Fruit fly (Drosophila melanogaster): Measurements from ENCODE around the gene Irk1.

The Irk1 gene

DNA sequence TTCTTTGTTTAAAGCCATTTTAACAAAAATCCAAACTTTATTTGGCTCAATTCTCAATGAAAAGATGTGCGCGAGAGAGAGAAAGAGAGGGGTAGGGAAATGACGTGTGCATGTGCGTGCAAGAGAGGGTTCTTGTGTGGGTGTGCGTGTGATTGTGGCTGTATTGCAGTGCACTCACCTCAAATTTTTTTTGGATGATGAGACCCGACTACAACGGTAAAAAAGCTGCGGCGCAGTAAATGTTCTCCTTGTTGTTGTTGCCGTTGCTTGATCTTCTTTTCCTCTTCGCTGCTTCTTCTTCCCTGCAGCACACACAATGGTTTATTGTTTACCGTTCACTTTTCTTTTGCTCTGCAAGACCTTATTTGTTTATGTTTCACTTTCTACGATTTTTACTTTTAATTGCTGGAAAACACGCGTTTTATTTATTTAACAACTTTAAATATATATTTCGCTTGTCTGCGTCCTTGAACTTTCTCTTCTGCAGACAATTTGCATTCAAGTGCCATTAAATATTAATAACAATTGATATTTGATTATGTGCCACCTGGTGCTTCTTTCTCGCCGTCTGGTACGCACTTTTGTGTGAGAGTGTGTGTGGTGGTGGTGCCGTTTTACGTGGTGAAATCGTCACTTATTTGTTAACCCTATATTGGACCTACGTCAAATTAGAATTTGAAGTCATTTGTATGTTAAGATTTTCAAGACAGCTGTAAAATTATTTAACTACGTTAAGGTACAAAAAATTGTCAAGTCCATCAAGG is 52.3 kb downstream of the Irk1 start:
- TF ChIP-seq CTCF (optimal IDR thresholded peaks at IDR 0.05) (no peak), CG8478 (optimal IDR thresholded peaks at IDR 0.05) (no peak)

DNA sequence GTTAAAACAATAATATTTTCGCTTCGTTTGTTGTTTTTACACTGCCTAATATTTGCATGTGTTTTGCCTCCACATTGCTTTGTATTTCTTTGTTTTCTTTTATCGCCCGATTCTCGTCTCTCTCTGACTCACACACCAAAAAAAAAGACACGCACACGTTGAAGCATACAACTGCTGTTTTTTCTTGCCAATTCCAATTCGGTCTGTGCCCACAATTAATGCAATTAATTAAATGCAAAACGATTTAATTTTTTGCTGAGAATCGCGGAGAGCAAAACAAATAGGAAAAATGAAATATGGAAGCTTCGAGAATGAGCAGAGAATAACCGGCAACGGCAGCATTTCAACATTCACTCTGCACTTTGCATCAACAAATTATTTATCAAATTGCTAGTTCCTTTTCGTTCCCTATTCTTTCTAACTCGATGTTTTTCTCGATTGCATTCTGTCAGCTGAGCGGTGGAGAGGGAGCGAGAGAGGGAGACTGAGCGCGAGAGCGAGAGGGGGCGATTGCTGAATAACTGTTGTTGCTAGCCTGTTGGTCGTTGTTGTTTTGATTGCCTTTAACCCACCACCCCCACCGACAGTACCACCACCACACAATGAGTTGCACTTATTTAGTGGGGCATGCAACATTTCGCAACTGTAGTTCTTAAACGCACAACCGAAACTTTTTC is 53.0 kb downstream of the Irk1 start:
- TF ChIP-seq CG8478 (optimal IDR thresholded peaks at IDR 0.05) (no peak), CTCF (optimal IDR thresholded peaks at IDR 0.05) (no peak)

DNA sequence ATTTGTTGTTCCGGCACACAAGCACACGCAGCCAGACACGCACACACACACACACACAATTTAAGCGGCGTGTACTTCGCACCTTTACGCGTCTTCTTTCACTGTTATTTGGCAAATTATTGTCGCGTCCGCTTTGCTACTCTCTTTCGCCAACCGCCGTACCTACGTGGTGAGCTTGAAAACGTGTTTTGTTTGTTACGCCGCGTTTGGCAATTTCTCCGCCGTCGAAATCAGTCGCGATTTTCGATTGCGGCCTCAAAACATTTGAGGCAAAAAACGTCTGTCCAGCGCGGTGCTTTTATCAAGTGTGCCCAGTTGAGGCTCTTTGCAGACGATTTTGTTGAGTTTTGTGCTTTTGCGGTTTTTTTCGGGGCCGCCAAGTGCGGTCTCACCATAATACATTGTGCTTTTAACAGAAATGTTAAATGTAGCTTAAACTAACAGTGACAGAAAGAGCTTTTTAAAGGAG is 53.6 kb downstream of the Irk1 start:
- TF ChIP-seq CTCF (optimal IDR thresholded peaks at IDR 0.05) (no peak), CG8478 (optimal IDR thresholded peaks at IDR 0.05) (no peak)

DNA sequence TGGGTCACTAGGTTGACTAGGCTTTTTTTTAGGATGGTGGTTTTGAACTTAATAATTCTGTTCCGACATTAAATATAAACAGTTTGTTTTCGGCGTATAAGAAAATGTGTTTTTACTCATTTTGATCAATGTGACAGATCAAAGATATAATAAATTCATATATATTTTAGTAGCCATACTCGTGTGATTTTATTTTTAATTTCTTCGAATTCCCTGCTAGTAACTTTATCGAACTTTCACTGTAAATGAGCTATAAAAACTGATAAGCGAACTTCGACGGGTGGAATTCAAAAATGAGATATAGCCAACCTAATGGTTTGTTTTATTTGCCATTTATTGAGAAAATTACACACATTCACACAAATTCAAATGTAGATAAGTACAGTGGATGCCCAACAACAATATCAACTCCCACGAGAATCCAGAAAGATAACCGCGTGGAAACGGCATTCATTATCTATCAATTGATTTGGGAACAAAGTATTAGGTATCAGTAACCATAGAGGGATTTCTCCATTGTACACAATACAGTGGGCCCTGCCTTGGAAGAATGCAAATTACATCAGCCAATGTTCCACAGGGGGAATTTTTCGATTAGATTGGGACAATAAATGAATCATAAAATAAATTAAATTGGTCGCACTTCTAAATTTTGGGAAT is 55.2 kb downstream of the Irk1 start:
- TF ChIP-seq CG8478 (optimal IDR thresholded peaks at IDR 0.05) (no peak), CTCF (optimal IDR thresholded peaks at IDR 0.05) (no peak)

DNA sequence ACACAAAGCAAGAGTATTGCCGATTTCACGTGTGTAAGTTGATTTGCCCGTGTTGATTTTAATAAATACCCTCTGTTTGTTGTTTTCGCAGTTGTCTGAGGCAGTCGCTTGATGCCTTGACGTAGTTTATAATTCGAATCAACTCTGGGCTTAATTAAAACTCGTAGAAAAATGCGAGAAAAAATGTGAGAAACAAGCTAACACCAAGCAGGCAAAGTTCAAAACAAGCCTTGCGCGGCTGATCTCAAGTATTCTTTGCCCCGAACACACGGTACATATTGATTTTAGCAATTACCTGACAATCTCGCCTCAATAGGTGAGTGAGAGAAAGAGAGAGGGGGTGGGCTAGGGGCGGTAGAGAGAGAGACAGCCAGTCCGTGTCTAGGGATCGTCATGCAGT is 57.1 kb downstream of the Irk1 start:
- no peak for TF ChIP-seq CG8478 (optimal IDR thresholded peaks at IDR 0.05)
- TF ChIP-seq CTCF (optimal IDR thresholded peaks at IDR 0.05), result no peak

DNA sequence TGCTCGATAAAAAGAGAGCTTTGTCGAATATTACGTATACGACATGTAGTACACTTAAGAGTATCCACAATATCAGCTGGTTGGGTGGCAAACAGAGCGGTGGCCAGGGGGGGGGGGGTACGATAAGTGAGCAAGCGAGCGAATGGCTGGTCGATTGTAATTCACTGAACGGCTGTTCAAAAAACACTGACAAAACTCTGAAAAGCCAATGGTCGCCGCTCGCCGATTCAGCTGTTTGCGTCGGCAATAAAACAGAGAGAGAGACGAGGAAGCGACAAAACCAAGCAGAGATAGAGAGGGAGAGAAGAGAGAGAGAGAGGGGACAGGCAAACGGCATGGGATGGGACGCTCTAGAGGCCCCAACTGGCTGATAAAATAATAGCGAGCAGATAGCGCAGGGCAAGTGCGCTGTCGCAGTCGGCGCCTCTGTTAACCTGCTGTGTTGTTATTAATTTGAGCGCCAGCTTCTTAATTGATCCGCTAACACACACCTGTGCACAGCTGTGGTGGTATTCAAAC is 58.5 kb downstream of the Irk1 start, which contains the start of gene cnc:
cnc (minus strand) TSS at position 191 of the 519 bp plus-strand sequence.
- no peak for TF ChIP-seq CG8478 (optimal IDR thresholded peaks at IDR 0.05)
- no peak for TF ChIP-seq CTCF (optimal IDR thresholded peaks at IDR 0.05)

DNA sequence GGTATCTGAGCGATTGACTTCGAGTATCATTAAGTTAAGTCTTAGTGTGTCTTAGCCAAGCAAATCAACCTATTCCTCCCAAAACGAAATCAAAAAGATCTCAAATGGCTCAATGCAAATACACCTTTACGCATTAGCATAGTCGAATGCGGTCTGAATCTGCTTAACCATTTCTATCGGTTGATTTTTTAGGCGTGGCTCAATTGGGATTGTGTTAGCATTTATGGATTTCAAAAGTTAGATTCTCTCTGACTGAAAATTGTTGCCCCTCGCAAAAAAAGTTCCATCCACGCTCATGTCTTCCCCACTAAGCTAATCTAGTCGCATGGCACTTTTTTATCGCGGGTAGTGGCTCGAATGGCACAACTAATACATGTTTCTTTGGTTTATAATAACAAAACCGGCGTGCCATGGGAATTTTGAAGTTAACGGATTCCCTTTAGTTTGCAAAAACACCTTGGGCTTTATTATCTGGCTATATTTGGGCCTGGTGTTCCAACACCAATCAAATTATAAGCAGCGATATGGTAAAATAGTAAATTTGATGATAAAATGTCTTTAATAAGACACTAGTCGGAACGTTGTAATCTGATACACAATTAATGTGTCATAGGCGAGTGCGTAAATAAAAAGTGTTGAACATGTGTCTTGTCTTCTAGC is 60.6 kb downstream of the Irk1 start:
- TF ChIP-seq CG8478 (optimal IDR thresholded peaks at IDR 0.05) (no peak), CTCF (optimal IDR thresholded peaks at IDR 0.05) (no peak)

All from S2 (cell line).